Fruit fly (Drosophila melanogaster): Measurements from ENCODE around the gene Csl4.
A peak's percentile ranks its signal among the peaks of the same experiment; 100 is the strongest.

The Csl4 gene

DNA sequence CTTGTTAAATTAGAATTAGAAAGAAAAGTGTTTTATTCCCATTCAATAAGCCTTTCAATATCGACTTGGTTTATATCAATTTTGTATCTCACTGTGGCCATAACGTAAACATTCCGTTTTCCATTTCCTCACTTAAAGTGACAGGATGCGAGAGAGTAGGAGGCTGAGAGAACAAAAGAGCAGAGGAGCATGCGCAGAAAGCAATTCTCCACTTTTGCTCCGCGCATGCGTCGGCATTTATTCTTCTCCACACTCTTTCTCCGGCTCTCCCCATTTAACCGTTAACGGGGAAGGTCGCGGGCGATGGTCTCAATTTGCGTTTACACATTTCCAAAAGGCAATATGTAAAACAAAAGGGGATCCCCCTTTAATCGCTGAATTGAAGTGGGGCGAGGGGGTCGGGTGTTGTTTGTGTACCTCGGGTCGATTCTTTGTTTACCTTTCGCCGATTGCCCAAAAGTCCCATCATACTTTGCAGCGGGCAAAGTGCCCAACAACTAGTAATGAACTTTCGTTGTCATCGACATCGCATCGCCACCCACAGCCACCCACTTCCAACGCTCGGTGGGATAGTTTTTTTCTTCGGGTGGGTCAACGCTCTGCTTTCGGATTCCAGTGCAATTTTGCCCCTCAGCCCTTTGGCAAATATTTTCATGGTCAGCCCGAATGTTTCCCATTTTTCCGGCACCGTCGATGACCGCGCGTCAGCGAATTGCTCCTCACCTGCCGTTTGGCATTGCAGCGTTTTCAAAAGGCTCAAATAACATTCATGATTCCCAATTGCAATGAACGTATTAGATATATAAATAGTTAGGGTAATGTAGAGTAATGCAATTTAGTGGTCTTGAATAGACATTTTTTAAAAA, 45.5 kb upstream of the Csl4 start (continued):
- TF ChIP-seq CG15601 (tag; optimal IDR thresholded peaks at IDR 0.05) (peak; percentile 89), CG18476 (GFP tag; optimal IDR thresholded peaks at IDR 0.05) (no peak), Doc3 (GFP tag; IDR thresholded peaks at IDR 0.05; ENCODE audit: partially characterized antibody) (0 out of 3 replicates have a peak, but pooled peaks have one; percentile 10), Hr78 (GFP tag; optimal IDR thresholded peaks at IDR 0.05) (peak in 1 of 2 experiments; percentile 35), CG32767 (GFP tag; IDR thresholded peaks at IDR 0.05) (0 out of 2 replicates have a peak, but pooled peaks have one; percentile 60), sd (tag; optimal IDR thresholded peaks at IDR 0.05) (peak; percentile 0), dmrt99B (tag; optimal IDR thresholded peaks at IDR 0.05) (no peak), abd-A (tag; optimal IDR thresholded peaks at IDR 0.05) (peak; percentile 43), Med (GFP tag) (peak; percentile 42)

DNA sequence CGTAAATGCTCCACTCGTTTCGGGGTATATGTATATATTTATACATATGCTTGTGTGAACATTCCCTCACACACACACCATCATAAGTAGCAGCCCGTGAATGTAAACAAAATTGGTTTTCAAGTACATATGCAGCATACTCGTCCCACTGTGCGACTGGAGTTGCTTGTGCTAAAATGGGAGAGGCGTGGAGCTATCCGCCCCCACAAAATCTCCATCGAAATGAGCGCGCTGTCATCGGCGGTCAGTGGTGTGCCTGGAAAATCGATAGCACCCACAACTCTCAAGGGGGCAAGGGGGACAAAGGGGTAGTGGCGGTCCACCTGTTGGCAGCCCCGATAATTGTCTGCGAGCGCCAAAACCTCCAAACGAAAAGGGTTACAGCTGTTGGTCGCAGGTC, 44.6 kb upstream of the Csl4 start:
- TF ChIP-seq CG17328 (GFP tag; IDR thresholded peaks at IDR 0.05) (no peak), gt (GFP tag; IDR thresholded peaks at IDR 0.05) (no peak), CG17359 (tag; optimal IDR thresholded peaks at IDR 0.05) (no peak), CG10979 (tag; optimal IDR thresholded peaks at IDR 0.05) (no peak), CG14965 (GFP tag; optimal IDR thresholded peaks at IDR 0.05; ENCODE audit: borderline replicate concordance) (no peak), danr (GFP tag; IDR thresholded peaks at IDR 0.05) (no peak), CG6683 (GFP tag; optimal IDR thresholded peaks at IDR 0.05) (no peak), Gsc (GFP tag; IDR thresholded peaks at IDR 0.05) (no peak), h (optimal IDR thresholded peaks at IDR 0.05) (no peak), cg (GFP tag; optimal IDR thresholded peaks at IDR 0.05) (peak; percentile 69), CG2116 (GFP tag; optimal IDR thresholded peaks at IDR 0.05) (no peak), CG42726 (GFP tag; IDR thresholded peaks at IDR 0.05; ENCODE audit: partially characterized antibody) (no peak), fru (optimal IDR thresholded peaks at IDR 0.05) (no peak), Fer2 (tag; optimal IDR thresholded peaks at IDR 0.05) (no peak), tgo (GFP tag; IDR thresholded peaks at IDR 0.05) (no peak), run (tag; optimal IDR thresholded peaks at IDR 0.05) (no peak), CG11093 (GFP tag; IDR thresholded peaks at IDR 0.05) (no peak), ro (GFP tag; IDR thresholded peaks at IDR 0.05) (no peak), Opbp (GFP tag; IDR thresholded peaks at IDR 0.05; ENCODE audit: partially characterized antibody) (peak; percentile 20; the same call in 1 of the 3 replicates), CG3281 (GFP tag; optimal IDR thresholded peaks at IDR 0.05) (no peak), CG10366 (GFP tag; IDR thresholded peaks at IDR 0.05) (no peak), gcm (GFP tag; optimal IDR thresholded peaks at IDR 0.05) (no peak), Dbx (GFP tag; IDR thresholded peaks at IDR 0.05) (no peak), Antp (GFP tag; optimal IDR thresholded peaks at IDR 0.05) (no peak), otp (GFP tag; IDR thresholded peaks at IDR 0.05) (no peak), pfk (GFP tag; optimal IDR thresholded peaks at IDR 0.05) (no peak), stc (GFP tag; IDR thresholded peaks at IDR 0.05) (0 out of 2 replicates have a peak, but pooled peaks have one; percentile 15), CG9932 (GFP tag; IDR thresholded peaks at IDR 0.05) (peak; percentile 27; the same call in 1 of the 2 replicates), maf-S (GFP tag; optimal IDR thresholded peaks at IDR 0.05) (no peak), NfI (GFP tag; optimal IDR thresholded peaks at IDR 0.05) (no peak), aop (GFP tag; IDR thresholded peaks at IDR 0.05) (no peak), CG9876 (GFP tag; optimal IDR thresholded peaks at IDR 0.05) (no peak), HLH4C (GFP tag; IDR thresholded peaks at IDR 0.05; ENCODE audit: partially characterized antibody) (peak; percentile 12; the same call in 1 of the 3 replicates), CG32772 (GFP tag; IDR thresholded peaks at IDR 0.05) (no peak), vvl (GFP tag; IDR thresholded peaks at IDR 0.05) (0 out of 2 replicates have a peak, but pooled peaks have one; percentile 7), Mes4 (GFP tag; optimal IDR thresholded peaks at IDR 0.05) (no peak), CG6854 (GFP tag; optimal IDR thresholded peaks at IDR 0.05) (no peak), Rx (GFP tag; IDR thresholded peaks at IDR 0.05) (no peak), Hsf (GFP tag; optimal IDR thresholded peaks at IDR 0.05) (no peak), Adf1 (GFP tag; IDR thresholded peaks at IDR 0.05) (no peak)

Data from whole organism, embryonic.